Fruit fly (Drosophila melanogaster): ENCODE data around the gene Gcn2.

DNA sequence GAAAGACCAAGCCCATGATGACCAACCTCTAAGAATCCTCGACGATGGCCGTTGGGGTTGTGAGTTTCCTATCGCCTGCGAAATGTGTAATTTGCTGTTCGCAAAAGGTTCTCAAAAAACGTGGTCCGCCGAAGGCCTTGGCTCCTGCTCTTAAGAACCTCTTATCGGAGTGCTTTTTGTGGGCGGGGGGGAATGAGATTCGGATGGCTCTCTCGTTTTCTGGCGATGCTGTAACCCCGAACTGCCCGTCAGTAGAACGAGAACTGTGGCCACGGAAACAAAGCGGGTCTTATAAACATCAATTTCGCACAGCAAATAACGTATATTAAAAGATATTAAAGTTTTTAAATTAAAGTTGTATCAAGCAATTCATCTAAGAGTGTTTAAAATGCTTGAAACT lies 13.6 kb upstream of the Gcn2 start, which contains the start of gene CG1607:
- TF ChIP-seq CG7045 (GFP tag; optimal IDR thresholded peaks at IDR 0.05) (no peak), ovo (GFP tag; optimal IDR thresholded peaks at IDR 0.05) (no peak), CG33017 (tag; optimal IDR thresholded peaks at IDR 0.05) (no peak), kay (GFP tag; ENCODE audit: borderline replicate concordance) (no peak), cnc (optimal IDR thresholded peaks at IDR 0.05) (no peak), CG14711 (tag; optimal IDR thresholded peaks at IDR 0.05) (no peak), Clk (GFP tag; optimal IDR thresholded peaks at IDR 0.05) (no peak), pad (GFP tag; optimal IDR thresholded peaks at IDR 0.05) (no peak)
